Fruit fly (Drosophila melanogaster) whole organism, embryonic: ENCODE data around the gene CG3117.

ENCODE experiments used
- Ada2b ChIP-seq: fragments of 200-800 bp; sonication (Bioruptor generic); IDR thresholded peaks from 2 replicates; pipeline ENCODE4 v1.3.6; 2022; ENCODE audit warnings: missing biosample characterization, missing genetic modification characterization
- Bgb ChIP-seq: fragments of 200-800 bp; sonication (Bioruptor generic); IDR thresholded peaks from 2 replicates; pipeline ENCODE4 v1.3.6; 2022; ENCODE audit warnings: missing biosample characterization, missing genetic modification characterization; ENCODE audit not compliant: partially characterized antibody
- CG10431 ChIP-seq: fragments of 200-800 bp; sonication (Bioruptor generic); optimal IDR thresholded peaks from 3 replicates; lab custom pipeline; 2018; ENCODE audit warnings: missing biosample characterization, mild to moderate bottlenecking, missing genetic modification characterization
- CG10543 ChIP-seq: fragments of 200-800 bp; sonication (Bioruptor generic); optimal IDR thresholded peaks from 3 replicates; lab custom pipeline; 2017; ENCODE audit warnings: missing biosample characterization, mild to moderate bottlenecking, missing genetic modification characterization, moderate library complexity
- CG11247 ChIP-seq: fragments of 200-800 bp; sonication (Bioruptor generic); IDR thresholded peaks from 2 replicates; pipeline ENCODE4 v1.3.6; 2022; ENCODE audit warnings: missing biosample characterization, missing genetic modification characterization
- CG14050 ChIP-seq: fragments of 200-800 bp; sonication (Bioruptor generic); IDR thresholded peaks from 3 replicates; pipeline ENCODE4 v1.3.6; 2022; ENCODE audit warnings: missing biosample characterization, missing genetic modification characterization
- CG1529 ChIP-seq: fragments of 200-800 bp; sonication (Bioruptor generic); optimal IDR thresholded peaks from 3 replicates; lab custom pipeline; 2018; ENCODE audit warnings: missing biosample characterization, missing genetic modification characterization
- CG17186 ChIP-seq: fragments of 200-800 bp; sonication (Bioruptor generic); optimal IDR thresholded peaks from 3 replicates; lab custom pipeline; 2017; ENCODE audit warnings: missing biosample characterization, missing genetic modification reagents, missing genetic modification characterization
- CG2875 ChIP-seq: fragments of 200-800 bp; sonication (Bioruptor generic); optimal IDR thresholded peaks from 2 replicates; lab custom pipeline; 2017; ENCODE audit warnings: missing biosample characterization, mild to moderate bottlenecking, missing genetic modification characterization, missing genetic modification reagents
- CG30431 ChIP-seq: fragments of 200-800 bp; sonication (Bioruptor generic); optimal IDR thresholded peaks from 2 replicates; lab custom pipeline; 2017; ENCODE audit warnings: missing biosample characterization, missing genetic modification characterization
- CG3726 ChIP-seq: fragments of 200-800 bp; sonication (Bioruptor generic); IDR thresholded peaks from 3 replicates; pipeline ENCODE4, ENCODE4 v1.3.6; 2022; ENCODE audit warnings: missing biosample characterization, missing genetic modification characterization
- CG4328 ChIP-seq: fragments of 200-800 bp; sonication (Bioruptor generic); optimal IDR thresholded peaks from 3 replicates; lab custom pipeline; 2017; ENCODE audit warnings: missing biosample characterization, missing genetic modification reagents, missing genetic modification characterization
- CG4854 ChIP-seq: fragments of 200-800 bp; sonication (Bioruptor generic); optimal IDR thresholded peaks from 2 replicates; lab custom pipeline; 2016; ENCODE audit warnings: missing biosample characterization, missing genetic modification characterization, inconsistent platforms
- CG6254 ChIP-seq: fragments of 200-800 bp; sonication (Bioruptor generic); optimal IDR thresholded peaks from 3 replicates; lab custom pipeline; 2017; ENCODE audit warnings: mild to moderate bottlenecking, missing biosample characterization, missing genetic modification reagents, missing genetic modification characterization
- CG9876 ChIP-seq: fragments of 200-800 bp; sonication (Bioruptor generic); optimal IDR thresholded peaks from 2 replicates; lab custom pipeline; 2016; ENCODE audit warnings: missing biosample characterization, missing genetic modification characterization
- Drgx ChIP-seq: fragments of 200-800 bp; sonication (Bioruptor generic); IDR thresholded peaks from 2 replicates; pipeline ENCODE4 v1.3.6; 2022; ENCODE audit warnings: missing biosample characterization, missing genetic modification characterization
- Fer1 ChIP-seq: fragments of 200-800 bp; sonication (Bioruptor generic); optimal IDR thresholded peaks from 2 replicates; lab custom pipeline; 2017; ENCODE audit warnings: missing biosample characterization, mild to moderate bottlenecking, missing genetic modification characterization
- GATAe ChIP-seq: fragments of 200-800 bp; sonication (Bioruptor generic); conservative IDR thresholded peaks from 2 replicates; pipeline ENCODE4 v1.3.6; 2022; ENCODE audit warnings: missing biosample characterization, missing genetic modification characterization
- Gug ChIP-seq: fragments of 200-800 bp; sonication (Bioruptor generic); IDR thresholded peaks from 4 replicates; pipeline ENCODE4 v1.3.6; 2022; ENCODE audit warnings: missing biosample characterization, missing genetic modification characterization
- H15 ChIP-seq: fragments of 200-800 bp; sonication (Bioruptor generic); IDR thresholded peaks from 3 replicates; pipeline ENCODE4 v1.3.6; 2022; ENCODE audit warnings: missing biosample characterization, missing genetic modification characterization
- HHEX ChIP-seq: fragments of 200-800 bp; sonication (Bioruptor generic); optimal IDR thresholded peaks from 3 replicates; lab custom pipeline; 2017; ENCODE audit warnings: missing biosample characterization, mild to moderate bottlenecking, missing genetic modification characterization, missing genetic modification reagents
- HLH3B ChIP-seq: fragments of 200-800 bp; sonication (Bioruptor generic); IDR thresholded peaks from 2 replicates; pipeline ENCODE4 v1.3.6; 2022; ENCODE audit warnings: missing biosample characterization, missing genetic modification characterization
- Hmr ChIP-seq: fragments of 200-800 bp; sonication (Bioruptor generic); optimal IDR thresholded peaks from 3 replicates; lab custom pipeline; 2017; ENCODE audit warnings: mild to moderate bottlenecking, missing biosample characterization, missing genetic modification reagents, missing genetic modification characterization
- Hr3 ChIP-seq: fragments of 200-800 bp; sonication (Bioruptor generic); optimal IDR thresholded peaks from 3 replicates; lab custom pipeline; 2016; ENCODE audit warnings: missing biosample characterization, missing genetic modification characterization
- Hr51 ChIP-seq, 2 experiments: fragments of 200-800 bp; sonication (Bioruptor generic); optimal IDR thresholded peaks; 2 replicates in 1 of 2; 3 replicates in 1 of 2; lab custom pipeline; 2016 to 2018; ENCODE audit warnings: missing biosample characterization in 2 of 2, missing genetic modification characterization in 2 of 2, mild to moderate bottlenecking in 1 of 2, moderate library complexity in 1 of 2
- Lim3 ChIP-seq: fragments of 200-800 bp; sonication (Bioruptor generic); IDR thresholded peaks from 2 replicates; pipeline ENCODE4 v1.3.6; 2022; ENCODE audit warnings: missing biosample characterization, missing genetic modification characterization
- Mad ChIP-seq: fragments of 200-800 bp; sonication (Bioruptor generic); optimal IDR thresholded peaks from 2 replicates; lab custom pipeline; 2016; ENCODE audit warnings: missing biosample characterization, missing genetic modification characterization
- NC2β ChIP-seq: fragments of 200-800 bp; sonication (Bioruptor generic); optimal IDR thresholded peaks from 2 replicates; lab custom pipeline; 2016; ENCODE audit warnings: missing biosample characterization, missing genetic modification characterization
- Nf-YC ChIP-seq: fragments of 200-800 bp; optimal IDR thresholded peaks from 3 replicates; lab custom pipeline; 2019; ENCODE audit warnings: missing biosample characterization, mild to moderate bottlenecking, missing genetic modification characterization, moderate library complexity
- Oli ChIP-seq: fragments of 200-800 bp; sonication (Bioruptor generic); optimal IDR thresholded peaks from 2 replicates; lab custom pipeline; 2018; ENCODE audit warnings: missing biosample characterization, mild to moderate bottlenecking, missing genetic modification characterization, moderate library complexity
- Scr ChIP-seq: fragments of 200-800 bp; sonication (Bioruptor generic); IDR thresholded peaks from 2 replicates; pipeline ENCODE4 v1.3.6; 2022; ENCODE audit warnings: missing biosample characterization, missing genetic modification characterization; ENCODE audit not compliant: partially characterized antibody
- Sry-β ChIP-seq: fragments of 200-800 bp; sonication (Bioruptor generic); optimal IDR thresholded peaks from 2 replicates; lab custom pipeline; 2018; ENCODE audit warnings: missing biosample characterization, mild to moderate bottlenecking, missing genetic modification characterization, moderate library complexity
- Sry-δ ChIP-seq: fragments of 200-800 bp; sonication (Bioruptor generic); optimal IDR thresholded peaks from 2 replicates; lab custom pipeline; 2016; ENCODE audit warnings: missing biosample characterization, missing genetic modification characterization
- Taf1 ChIP-seq: fragments of 200-800 bp; sonication (Bioruptor generic); IDR thresholded peaks from 2 replicates; pipeline ENCODE4 v1.3.6; 2022; ENCODE audit warnings: missing biosample characterization, missing genetic modification characterization
- YL-1 ChIP-seq: fragments of 200-800 bp; sonication (Bioruptor generic); optimal IDR thresholded peaks from 3 replicates; lab custom pipeline; 2017; ENCODE audit warnings: missing biosample characterization, mild to moderate bottlenecking, missing genetic modification characterization
- ac ChIP-seq: fragments of 200-800 bp; sonication (Bioruptor generic); optimal IDR thresholded peaks from 3 replicates; lab custom pipeline; 2017; ENCODE audit warnings: missing biosample characterization, mild to moderate bottlenecking, missing genetic modification characterization
- bigmax ChIP-seq: fragments of 200-800 bp; sonication (Bioruptor generic); optimal IDR thresholded peaks from 2 replicates; lab custom pipeline; 2018; ENCODE audit warnings: missing biosample characterization, mild to moderate bottlenecking, missing genetic modification characterization
- bsh ChIP-seq, 2 experiments: fragments of 200-800 bp; sonication (Bioruptor generic); optimal IDR thresholded peaks; 2 replicates each; lab custom pipeline; 2017 to 2018; ENCODE audit warnings: mild to moderate bottlenecking in 2 of 2, missing biosample characterization in 2 of 2, missing genetic modification characterization in 2 of 2, moderate library complexity in 1 of 2
- cas ChIP-seq: fragments of 200-800 bp; sonication (Bioruptor generic); IDR thresholded peaks from 2 replicates; pipeline ENCODE4 v1.3.6; 2022; ENCODE audit warnings: missing biosample characterization, missing genetic modification characterization
- croc ChIP-seq: fragments of 200-800 bp; sonication (Bioruptor generic); conservative IDR thresholded peaks from 3 replicates; pipeline ENCODE4 v1.3.6; 2022; ENCODE audit warnings: missing biosample characterization, missing genetic modification characterization
- dm ChIP-seq: fragments of 200-800 bp; sonication (Bioruptor generic); optimal IDR thresholded peaks from 3 replicates; lab custom pipeline; 2016; ENCODE audit warnings: missing biosample characterization, missing genetic modification characterization
- fd96Cb ChIP-seq: fragments of 200-800 bp; sonication (Bioruptor generic); optimal IDR thresholded peaks from 2 replicates; lab custom pipeline; 2018; ENCODE audit warnings: missing biosample characterization, mild to moderate bottlenecking, missing genetic modification characterization, moderate library complexity
- gce ChIP-seq: fragments of 200-800 bp; sonication (Bioruptor generic); IDR thresholded peaks from 3 replicates; pipeline ENCODE4 v1.3.6; 2022; ENCODE audit warnings: missing biosample characterization, missing genetic modification characterization
- gt ChIP-seq: fragments of 200-800 bp; sonication (Bioruptor generic); IDR thresholded peaks from 2 replicates; pipeline ENCODE4 v1.3.6; 2022; ENCODE audit warnings: missing biosample characterization, missing genetic modification characterization
- lmd ChIP-seq: fragments of 200-800 bp; sonication (Bioruptor generic); IDR thresholded peaks from 2 replicates; pipeline ENCODE4 v1.3.6; 2022; ENCODE audit warnings: missing biosample characterization, missing genetic modification characterization
- onecut ChIP-seq: fragments of 200-800 bp; sonication (Bioruptor generic); IDR thresholded peaks from 2 replicates; pipeline ENCODE4 v1.3.6; 2022; ENCODE audit warnings: missing biosample characterization, missing genetic modification characterization
- peb ChIP-seq: fragments of 200-800 bp; sonication (Bioruptor generic); IDR thresholded peaks from 2 replicates; pipeline ENCODE4 v1.3.6; 2022; ENCODE audit warnings: missing biosample characterization, missing genetic modification characterization
- pnt ChIP-seq: fragments of 200-800 bp; sonication (Bioruptor generic); optimal IDR thresholded peaks from 3 replicates; lab custom pipeline; 2016; ENCODE audit warnings: missing biosample characterization, missing genetic modification characterization
- psq ChIP-seq: fragments of 200-800 bp; sonication (Bioruptor generic); optimal IDR thresholded peaks from 2 replicates; lab custom pipeline; 2017; ENCODE audit warnings: missing biosample characterization, missing genetic modification characterization
- salm ChIP-seq: fragments of 200-800 bp; sonication (Bioruptor generic); optimal IDR thresholded peaks from 2 replicates; lab custom pipeline; 2018; ENCODE audit warnings: missing biosample characterization, mild to moderate bottlenecking, missing genetic modification characterization
- yki ChIP-seq: fragments of >200 bp; optimal IDR thresholded peaks from 3 replicates; lab custom pipeline; 2018

The CG3117 gene

DNA sequence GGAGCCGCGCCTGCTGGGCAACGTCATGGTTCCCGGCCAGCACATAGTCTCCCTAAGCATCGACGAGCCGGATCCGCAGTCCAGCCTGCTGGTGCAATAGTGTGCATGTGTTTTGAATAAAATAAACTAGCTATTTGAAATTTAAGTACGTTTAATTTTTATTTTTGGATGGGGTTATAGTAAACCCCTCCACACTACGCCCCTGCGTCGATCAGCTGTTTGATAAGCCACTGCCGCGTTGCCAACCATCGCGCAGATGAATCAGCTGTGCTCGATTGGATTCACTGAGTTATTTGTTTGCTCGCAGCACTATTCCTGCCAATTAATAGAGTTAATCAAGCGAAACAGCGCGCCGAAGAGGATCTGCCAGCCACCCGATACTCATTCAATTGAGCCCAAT is 31.8 kb upstream of the CG3117 start, which contains the start of gene RabGGTb (continued):
- no peak for TF ChIP-seq CG9876
- TF ChIP-seq yki (lab: Kevin White, UChicago): no peak
- peak; percentile 36 for TF ChIP-seq Oli (tag; lab: Kevin White, UChicago)
- no peak for TF ChIP-seq gt (GFP tag; lab: Robert Waterston, UW)
- TF ChIP-seq Taf1 (GFP tag; lab: Robert Waterston, UW): peak; percentile 66
- no peak for TF ChIP-seq Bgb (GFP tag; lab: Robert Waterston, UW)
- TF ChIP-seq CG3726 (GFP tag; lab: Robert Waterston, UW): 0 out of 3 replicates have a peak, but pooled peaks have one; percentile 36
- no peak for TF ChIP-seq YL-1 (GFP tag; lab: Kevin White, UChicago)
- peak; percentile 42; the same call in 3 of the 4 replicates for TF ChIP-seq Gug (GFP tag; lab: Robert Waterston, UW)
- TF ChIP-seq Ada2b (GFP tag; lab: Robert Waterston, UW): peak; percentile 67
- peak; percentile 73 for TF ChIP-seq CG11247 (GFP tag; lab: Robert Waterston, UW)
- TF ChIP-seq psq (GFP tag; lab: Kevin White, UChicago): no peak
- no peak for TF ChIP-seq salm (tag; lab: Kevin White, UChicago)
- peak; percentile 28 for TF ChIP-seq Nf-YC (tag; lab: Kevin White, UChicago)
- peak; percentile 68 to 75 for TF ChIP-seq Hr51 (GFP tag; optimal IDR thresholded peaks at IDR 0.05; lab: Kevin White, UChicago)
- no peak for TF ChIP-seq CG6254 (GFP tag; lab: Kevin White, UChicago)
- no peak for TF ChIP-seq ac (GFP tag; lab: Kevin White, UChicago)
- peak in 1 of 2 experiments; percentile 36 for TF ChIP-seq bsh (GFP tag; optimal IDR thresholded peaks at IDR 0.05; lab: Kevin White, UChicago)
- TF ChIP-seq CG30431: no peak
- TF ChIP-seq HLH3B (GFP tag; lab: Robert Waterston, UW): peak; percentile 62; the same call in 1 of the 2 replicates
- TF ChIP-seq croc (GFP tag; lab: Robert Waterston, UW): no peak; the same call in 2 of the 3 replicates
- TF ChIP-seq CG14050 (GFP tag; lab: Robert Waterston, UW): peak; percentile 48; the same call in 2 of the 3 replicates
- no peak for TF ChIP-seq NC2β (GFP tag; lab: Kevin White, UChicago)
- peak; percentile 56 for TF ChIP-seq dm
- TF ChIP-seq GATAe (GFP tag; lab: Robert Waterston, UW): peak; percentile 75
- TF ChIP-seq CG4854 (GFP tag; lab: Kevin White, UChicago): peak; percentile 95
- peak; percentile 50 for TF ChIP-seq Hmr (GFP tag; lab: Kevin White, UChicago)
- peak; percentile 71 for TF ChIP-seq lmd (GFP tag; lab: Robert Waterston, UW)
- peak; percentile 57; the same call in 1 of the 2 replicates for TF ChIP-seq cas (GFP tag; lab: Robert Waterston, UW)
- TF ChIP-seq Sry-β (GFP tag; lab: Kevin White, UChicago): no peak
- peak; percentile 24 for TF ChIP-seq Mad (GFP tag; lab: Kevin White, UChicago)
- TF ChIP-seq CG10543 (GFP tag; lab: Kevin White, UChicago): peak; percentile 65
- peak; percentile 41 for TF ChIP-seq HHEX (GFP tag; lab: Kevin White, UChicago)
- TF ChIP-seq peb (GFP tag; lab: Robert Waterston, UW): peak; percentile 37; the same call in 1 of the 2 replicates
- TF ChIP-seq Lim3 (GFP tag; lab: Robert Waterston, UW): no peak
- TF ChIP-seq CG4328: peak; percentile 33
- peak; percentile 59 for TF ChIP-seq onecut
- TF ChIP-seq CG1529: peak; percentile 20
- TF ChIP-seq Drgx (GFP tag; lab: Robert Waterston, UW): peak; percentile 80
- TF ChIP-seq H15: peak; percentile 73; the same call in 2 of the 3 replicates
- TF ChIP-seq bigmax (GFP tag; lab: Kevin White, UChicago): peak; percentile 69
- peak; percentile 4 for TF ChIP-seq Sry-δ
- peak; percentile 33 for TF ChIP-seq Hr3
- TF ChIP-seq Scr (GFP tag; lab: Robert Waterston, UW): 0 out of 2 replicates have a peak, but pooled peaks have one; percentile 10
- peak; percentile 38 for TF ChIP-seq CG2875
- peak; percentile 71 for TF ChIP-seq Fer1
- TF ChIP-seq gce (GFP tag; lab: Robert Waterston, UW): peak; percentile 54; the same call in 1 of the 3 replicates
- TF ChIP-seq CG10431: no peak
- peak; percentile 39 for TF ChIP-seq CG17186 (GFP tag; lab: Kevin White, UChicago)
- TF ChIP-seq fd96Cb: peak; percentile 11
- peak; percentile 17 for TF ChIP-seq pnt
